Worm (Caenorhabditis elegans): ENCODE results near the gene pqn-87.

The pqn-87 gene

ce11 chrII:12199912-12200637 is 24.8 kb downstream of the pqn-87 start, which contains the start of gene polg-1:
polg-1 (minus strand) TSS chrII:12199962.
- no peak for TF ChIP-seq ceh-16 (tag; optimal IDR thresholded peaks at IDR 0.05)
- no peak for TF ChIP-seq crh-2 (tag; optimal IDR thresholded peaks at IDR 0.05)
- TF ChIP-seq lin-13 (GFP tag; optimal IDR thresholded peaks at IDR 0.05): no peak
- no peak for TF ChIP-seq sem-4 (tag; optimal IDR thresholded peaks at IDR 0.05)
- no peak for TF ChIP-seq nhr-12 (tag; optimal IDR thresholded peaks at IDR 0.05)
- TF ChIP-seq dmd-4 (tag; optimal IDR thresholded peaks at IDR 0.05): no peak
- no peak for TF ChIP-seq lin-11 (tag; optimal IDR thresholded peaks at IDR 0.05)
- no peak for TF ChIP-seq nhr-77 (tag; optimal IDR thresholded peaks at IDR 0.05)
- TF ChIP-seq mab-5 (tag; optimal IDR thresholded peaks at IDR 0.05): no peak
- no peak for TF ChIP-seq Y55F3AM.14 (GFP tag; optimal IDR thresholded peaks at IDR 0.05)
- TF ChIP-seq alr-1 (tag; optimal IDR thresholded peaks at IDR 0.05): no peak

ce11 chrII:12199209-12199608 is 25.7 kb downstream of the pqn-87 start:
- TF ChIP-seq dmd-4 (tag; optimal IDR thresholded peaks at IDR 0.05): no peak
- TF ChIP-seq nhr-129 (tag; optimal IDR thresholded peaks at IDR 0.05): no peak

- no peak for TF ChIP-seq elt-3 (tag; optimal IDR thresholded peaks at IDR 0.05)
- TF ChIP-seq dmd-4 (tag; optimal IDR thresholded peaks at IDR 0.05): no peak
- no peak for TF ChIP-seq ceh-16 (tag; optimal IDR thresholded peaks at IDR 0.05)
- TF ChIP-seq ama-1 (optimal IDR thresholded peaks at IDR 0.05): no peak
- no peak for TF ChIP-seq egl-27 (tag; optimal IDR thresholded peaks at IDR 0.05)
- TF ChIP-seq sma-3 (GFP tag; optimal IDR thresholded peaks at IDR 0.05): no peak
- TF ChIP-seq mbf-1 (tag; optimal IDR thresholded peaks at IDR 0.05): no peak
- no peak for TF ChIP-seq aly-2 (tag; optimal IDR thresholded peaks at IDR 0.05)
- no peak for TF ChIP-seq gmeb-1 (tag; optimal IDR thresholded peaks at IDR 0.05)
- TF ChIP-seq skn-1 (tag; optimal IDR thresholded peaks at IDR 0.05): no peak
- no peak for TF ChIP-seq F13H6.1 (tag; optimal IDR thresholded peaks at IDR 0.05)
These were observed 35.7 kb downstream of the pqn-87 start for ce11 chrII:12189193-12189592.

- TF ChIP-seq nhr-11 (tag; optimal IDR thresholded peaks at IDR 0.05): no peak
- TF ChIP-seq fos-1 (tag; optimal IDR thresholded peaks at IDR 0.05): peak; percentile 56
These were observed 38.2 kb downstream of the pqn-87 start for ce11 chrII:12186726-12187125.

- TF ChIP-seq fos-1 (tag; optimal IDR thresholded peaks at IDR 0.05) (peak; percentile 91), lsy-2 (tag; optimal IDR thresholded peaks at IDR 0.05) (no peak), crh-2 (tag; optimal IDR thresholded peaks at IDR 0.05) (peak; percentile 69), F13H6.1 (tag; optimal IDR thresholded peaks at IDR 0.05) (peak; percentile 16), skn-1 (tag; optimal IDR thresholded peaks at IDR 0.05) (peak; percentile 87)
These were observed 39.2 kb downstream of the pqn-87 start, which contains the start of gene Y57A10A.14 for ce11 chrII:12185710-12186109. Y57A10A.14 (plus strand) TSS chrII:12185937.

ce11 chrII:12184857-12185256 is 40.0 kb downstream of the pqn-87 start, which contains the start of gene Y57A10A.13:
Y57A10A.13 (minus strand) TSS chrII:12184902.
- TF ChIP-seq C34F6.9 (tag; optimal IDR thresholded peaks at IDR 0.05) (no peak), unc-62 (GFP tag; optimal IDR thresholded peaks at IDR 0.05) (no peak), nhr-23 (tag; optimal IDR thresholded peaks at IDR 0.05) (no peak), skn-1 (tag; optimal IDR thresholded peaks at IDR 0.05) (no peak), lsy-2 (tag; optimal IDR thresholded peaks at IDR 0.05) (peak in 1 of 2 experiments; percentile 26), unc-55 (GFP tag; optimal IDR thresholded peaks at IDR 0.05) (peak; percentile 42), dmd-4 (tag; optimal IDR thresholded peaks at IDR 0.05) (no peak), gmeb-1 (tag; optimal IDR thresholded peaks at IDR 0.05) (peak; percentile 47)

ce11 chrII:12176521-12176920 is 48.4 kb downstream of the pqn-87 start:
- TF ChIP-seq nhr-237 (tag; optimal IDR thresholded peaks at IDR 0.05) (no peak), fos-1 (tag; optimal IDR thresholded peaks at IDR 0.05) (no peak), F13H6.1 (tag; optimal IDR thresholded peaks at IDR 0.05) (no peak), blmp-1 (tag; optimal IDR thresholded peaks at IDR 0.05; ENCODE audit: insufficient read depth) (no peak), nhr-129 (tag; optimal IDR thresholded peaks at IDR 0.05) (no peak), peb-1 (tag; optimal IDR thresholded peaks at IDR 0.05) (no peak)
